Worm (Caenorhabditis elegans) whole organism, late embryonic: ENCODE data around the gene hex-1.

ENCODE experiments used
- C08G9.2 ChIP-seq: sonication (generic microtip); optimal IDR thresholded peaks from 2 replicates; lab custom pipeline; 2016; ENCODE audit warnings: mild to moderate bottlenecking, missing genetic modification characterization, moderate library complexity, missing compliant biosample characterization
- ceh-9 ChIP-seq: sonication (generic microtip); optimal IDR thresholded peaks from 2 replicates; lab custom pipeline; 2016; ENCODE audit warnings: mild to moderate bottlenecking, missing genetic modification characterization, inconsistent platforms, missing compliant biosample characterization
- fkh-6 ChIP-seq: sonication (generic microtip); optimal IDR thresholded peaks from 2 replicates; lab custom pipeline; 2016; ENCODE audit warnings: missing genetic modification characterization, missing compliant biosample characterization
- gmeb-2 ChIP-seq: sonication (generic microtip); optimal IDR thresholded peaks from 2 replicates; lab custom pipeline; 2016; ENCODE audit warnings: missing genetic modification characterization, inconsistent platforms, missing compliant biosample characterization
- hlh-30 ChIP-seq: sonication (generic microtip); optimal IDR thresholded peaks from 2 replicates; lab custom pipeline; 2017; ENCODE audit warnings: antibody characterized with exemption, missing genetic modification characterization, missing compliant biosample characterization; ENCODE audit not compliant: insufficient read depth
- nhr-11 ChIP-seq: fragments of 150-350 bp; optimal IDR thresholded peaks from 2 replicates; lab custom pipeline; 2014; ENCODE audit warnings: missing biosample characterization, missing genetic modification characterization
- pha-2 ChIP-seq: sonication (generic microtip); optimal IDR thresholded peaks from 2 replicates; lab custom pipeline; 2017; ENCODE audit warnings: mild to moderate bottlenecking, missing genetic modification characterization, missing compliant biosample characterization
- pqm-1 ChIP-seq: sonication (generic microtip); optimal IDR thresholded peaks from 2 replicates; lab custom pipeline; 2016; ENCODE audit warnings: missing genetic modification characterization, missing compliant biosample characterization
- ttx-3 ChIP-seq: sonication (generic microtip); optimal IDR thresholded peaks from 2 replicates; lab custom pipeline; 2016; ENCODE audit warnings: missing genetic modification reagents, missing genetic modification characterization, missing compliant biosample characterization

ce11 chrX:2208391-2208790 is 12.6 kb upstream of the hex-1 start:
- TF ChIP-seq C08G9.2 (tag; lab: Kevin White, UChicago) (no peak), nhr-11 (tag; lab: Kevin White, UChicago) (no peak), gmeb-2 (tag; lab: Kevin White, UChicago) (no peak), pha-2 (tag; lab: Kevin White, UChicago) (no peak), ceh-9 (tag; lab: Kevin White, UChicago) (no peak), ttx-3 (tag; lab: Kevin White, UChicago) (no peak), pqm-1 (tag; lab: Kevin White, UChicago) (no peak), fkh-6 (tag; lab: Kevin White, UChicago) (no peak), hlh-30 (no peak)
